Fruit fly (Drosophila melanogaster) whole organism, embryonic: ENCODE measurements around the gene Frmd5.

Experiments
- Abd-B ChIP-seq: fragments of 200-800 bp; sonication (Bioruptor generic); optimal IDR thresholded peaks from 2 replicates; lab custom pipeline; 2018; ENCODE audit warnings: missing biosample characterization, mild to moderate bottlenecking, missing genetic modification characterization, moderate library complexity
- B-H2 ChIP-seq: fragments of 200-800 bp; sonication (Bioruptor generic); optimal IDR thresholded peaks from 2 replicates; lab custom pipeline; 2018; ENCODE audit warnings: missing biosample characterization, mild to moderate bottlenecking, missing genetic modification characterization
- Bgb ChIP-seq: fragments of 200-800 bp; sonication (Bioruptor generic); IDR thresholded peaks from 2 replicates; pipeline ENCODE4 v1.3.6; 2022; ENCODE audit warnings: missing biosample characterization, missing genetic modification characterization; ENCODE audit not compliant: partially characterized antibody
- CG12236 ChIP-seq: fragments of 200-800 bp; sonication (Bioruptor generic); optimal IDR thresholded peaks from 2 replicates; lab custom pipeline; 2016; ENCODE audit warnings: missing biosample characterization, missing genetic modification characterization
- CG12769 ChIP-seq: fragments of 200-800 bp; sonication (Bioruptor generic); optimal IDR thresholded peaks from 2 replicates; lab custom pipeline; 2019; ENCODE audit warnings: missing biosample characterization, mild to moderate bottlenecking, missing genetic modification characterization, moderate library complexity
- CG1603 ChIP-seq: fragments of 200-800 bp; sonication (Bioruptor generic); optimal IDR thresholded peaks from 2 replicates; lab custom pipeline; 2019; ENCODE audit warnings: missing biosample characterization, mild to moderate bottlenecking, missing genetic modification characterization, moderate library complexity
- CG1832 ChIP-seq: fragments of 200-800 bp; sonication (Bioruptor generic); optimal IDR thresholded peaks from 2 replicates; lab custom pipeline; 2017; ENCODE audit warnings: missing biosample characterization, mild to moderate bottlenecking, missing genetic modification characterization, inconsistent platforms
- CG18476 ChIP-seq: fragments of 200-800 bp; sonication (Bioruptor generic); optimal IDR thresholded peaks from 2 replicates; lab custom pipeline; 2016; ENCODE audit warnings: missing biosample characterization, mild to moderate bottlenecking, missing genetic modification characterization
- CG2678 ChIP-seq: fragments of 200-800 bp; sonication (Bioruptor generic); optimal IDR thresholded peaks from 3 replicates; lab custom pipeline; 2019; ENCODE audit warnings: missing biosample characterization, mild to moderate bottlenecking, missing genetic modification characterization, moderate library complexity
- CG2712 ChIP-seq: fragments of 200-800 bp; optimal IDR thresholded peaks from 3 replicates; lab custom pipeline; 2019; ENCODE audit warnings: missing biosample characterization, mild to moderate bottlenecking, missing genetic modification characterization, moderate library complexity
- CG32772 ChIP-seq: fragments of 200-800 bp; sonication (Bioruptor generic); IDR thresholded peaks from 2 replicates; pipeline ENCODE4 v1.3.6; 2022; ENCODE audit warnings: missing biosample characterization, missing genetic modification characterization
- CG3726 ChIP-seq: fragments of 200-800 bp; sonication (Bioruptor generic); IDR thresholded peaks from 3 replicates; pipeline ENCODE4, ENCODE4 v1.3.6; 2022; ENCODE audit warnings: missing biosample characterization, missing genetic modification characterization
- CG3838 ChIP-seq: fragments of 200-800 bp; sonication (Bioruptor generic); optimal IDR thresholded peaks from 3 replicates; lab custom pipeline; 2016; ENCODE audit warnings: missing biosample characterization, missing genetic modification characterization
- CG5953 ChIP-seq: fragments of 200-800 bp; sonication (Bioruptor generic); IDR thresholded peaks from 2 replicates; pipeline ENCODE4 v1.3.6; 2022; ENCODE audit warnings: missing biosample characterization, missing genetic modification characterization
- CG6654 ChIP-seq: fragments of 200-800 bp; sonication (Bioruptor generic); optimal IDR thresholded peaks from 2 replicates; lab custom pipeline; 2017; ENCODE audit warnings: missing biosample characterization, mild to moderate bottlenecking, missing genetic modification characterization
- CG7271 ChIP-seq: fragments of 200-800 bp; sonication (Bioruptor generic); optimal IDR thresholded peaks from 2 replicates; lab custom pipeline; 2018; ENCODE audit warnings: missing biosample characterization, mild to moderate bottlenecking, missing genetic modification characterization, moderate library complexity
- CG7372 ChIP-seq: fragments of 200-800 bp; sonication (Bioruptor generic); IDR thresholded peaks from 2 replicates; pipeline ENCODE4 v1.3.6; 2022; ENCODE audit warnings: missing biosample characterization, missing genetic modification characterization
- CG8388 ChIP-seq: fragments of 200-800 bp; sonication (Bioruptor generic); optimal IDR thresholded peaks from 2 replicates; lab custom pipeline; 2019; ENCODE audit warnings: missing biosample characterization, mild to moderate bottlenecking, missing genetic modification characterization, moderate library complexity
- CG9797 ChIP-seq: fragments of 200-800 bp; sonication (Bioruptor generic); optimal IDR thresholded peaks from 3 replicates; lab custom pipeline; 2018; ENCODE audit warnings: missing biosample characterization, mild to moderate bottlenecking, missing genetic modification characterization
- Chrac-16 ChIP-seq: fragments of 200-800 bp; sonication (Bioruptor generic); optimal IDR thresholded peaks from 3 replicates; lab custom pipeline; 2016; ENCODE audit warnings: missing biosample characterization, missing genetic modification characterization
- Dek ChIP-seq: fragments of 200-800 bp; sonication (Bioruptor generic); optimal IDR thresholded peaks from 3 replicates; lab custom pipeline; 2019; ENCODE audit warnings: missing biosample characterization, mild to moderate bottlenecking, missing genetic modification characterization, moderate library complexity
- Doc2 ChIP-seq: fragments of 200-800 bp; sonication (Bioruptor generic); IDR thresholded peaks from 2 replicates; pipeline ENCODE4 v1.3.6; 2022; ENCODE audit warnings: missing biosample characterization, missing genetic modification characterization
- Eip74EF ChIP-seq, 2 experiments: fragments of 200-800 bp in 1 of 2; fragments of >200 bp in 1 of 2; sonication (Bioruptor generic) in 1 of 2; optimal IDR thresholded peaks; 2 replicates each; lab custom pipeline; 2017 to 2019; ENCODE audit warnings: missing biosample characterization in 2 of 2, missing genetic modification characterization in 2 of 2, mild to moderate bottlenecking in 1 of 2, moderate library complexity in 1 of 2
- Gug ChIP-seq: fragments of 200-800 bp; sonication (Bioruptor generic); IDR thresholded peaks from 4 replicates; pipeline ENCODE4 v1.3.6; 2022; ENCODE audit warnings: missing biosample characterization, missing genetic modification characterization
- HLH54F ChIP-seq: fragments of 200-800 bp; sonication (Bioruptor generic); optimal IDR thresholded peaks from 3 replicates; lab custom pipeline; 2016; ENCODE audit warnings: missing biosample characterization, missing genetic modification characterization
- Lhr ChIP-seq: fragments of 200-800 bp; sonication (Bioruptor generic); optimal IDR thresholded peaks from 3 replicates; lab custom pipeline; 2017; ENCODE audit warnings: mild to moderate bottlenecking, missing biosample characterization, missing genetic modification reagents, missing genetic modification characterization
- Lim3 ChIP-seq: fragments of 200-800 bp; sonication (Bioruptor generic); IDR thresholded peaks from 2 replicates; pipeline ENCODE4 v1.3.6; 2022; ENCODE audit warnings: missing biosample characterization, missing genetic modification characterization
- Nf-YB ChIP-seq: fragments of 200-800 bp; sonication (Bioruptor generic); optimal IDR thresholded peaks from 3 replicates; lab custom pipeline; 2019; ENCODE audit warnings: missing biosample characterization, mild to moderate bottlenecking, missing genetic modification characterization, moderate library complexity
- Optix ChIP-seq: fragments of 200-800 bp; sonication (Bioruptor generic); IDR thresholded peaks from 3 replicates; pipeline ENCODE4 v1.3.6; 2022; ENCODE audit warnings: missing biosample characterization, missing genetic modification characterization
- PHDP ChIP-seq: fragments of 200-800 bp; sonication (Bioruptor generic); optimal IDR thresholded peaks from 3 replicates; lab custom pipeline; 2018; ENCODE audit warnings: missing biosample characterization, mild to moderate bottlenecking, missing genetic modification characterization, moderate library complexity
- Ssrp ChIP-seq: fragments of 200-800 bp; sonication (Bioruptor generic); optimal IDR thresholded peaks from 2 replicates; lab custom pipeline; 2018; ENCODE audit warnings: missing biosample characterization, mild to moderate bottlenecking, missing genetic modification characterization, moderate library complexity
- ash1 ChIP-seq: fragments of 200-800 bp; sonication (Bioruptor generic); optimal IDR thresholded peaks from 2 replicates; lab custom pipeline; 2018; ENCODE audit warnings: missing biosample characterization, mild to moderate bottlenecking, missing genetic modification characterization
- az2 ChIP-seq: fragments of 200-800 bp; sonication (Bioruptor generic); optimal IDR thresholded peaks from 3 replicates; lab custom pipeline; 2016; ENCODE audit warnings: missing biosample characterization, missing genetic modification characterization
- cato ChIP-seq: fragments of 200-800 bp; sonication (Bioruptor generic); optimal IDR thresholded peaks from 2 replicates; lab custom pipeline; 2016; ENCODE audit warnings: missing biosample characterization, missing genetic modification characterization, borderline replicate concordance
- crc ChIP-seq: fragments of 200-800 bp; sonication (Bioruptor generic); optimal IDR thresholded peaks from 2 replicates; lab custom pipeline; 2016; ENCODE audit warnings: missing biosample characterization, missing genetic modification characterization
- crol ChIP-seq: fragments of 200-800 bp; sonication (Bioruptor generic); IDR thresholded peaks from 2 replicates; pipeline ENCODE4 v1.3.6; 2022; ENCODE audit warnings: missing biosample characterization, missing genetic modification characterization
- crp ChIP-seq, 2 experiments: fragments of 200-800 bp; sonication (Bioruptor generic); optimal IDR thresholded peaks; 2 replicates in 1 of 2; 3 replicates in 1 of 2; lab custom pipeline; 2017; ENCODE audit warnings: missing biosample characterization in 2 of 2, missing genetic modification characterization in 2 of 2, mild to moderate bottlenecking in 1 of 2, moderate library complexity in 1 of 2
- ems ChIP-seq: fragments of 200-800 bp; sonication (Bioruptor generic); optimal IDR thresholded peaks from 3 replicates; lab custom pipeline; 2016; ENCODE audit warnings: missing biosample characterization, missing genetic modification characterization
- ewg ChIP-seq: fragments of 200-800 bp; sonication (Bioruptor generic); optimal IDR thresholded peaks from 3 replicates; lab custom pipeline; 2017; ENCODE audit warnings: mild to moderate bottlenecking, missing biosample characterization, missing genetic modification reagents, missing genetic modification characterization
- exex ChIP-seq: fragments of 200-800 bp; sonication (Bioruptor generic); optimal IDR thresholded peaks from 4 replicates; lab custom pipeline; 2018; ENCODE audit warnings: missing biosample characterization, mild to moderate bottlenecking, missing genetic modification characterization, moderate library complexity
- fd64A ChIP-seq: fragments of 200-800 bp; sonication (Bioruptor generic); optimal IDR thresholded peaks from 3 replicates; lab custom pipeline; 2018; ENCODE audit warnings: missing biosample characterization, mild to moderate bottlenecking, missing genetic modification characterization
- gsb-n ChIP-seq: fragments of 200-800 bp; sonication (Bioruptor generic); optimal IDR thresholded peaks from 3 replicates; lab custom pipeline; 2018; ENCODE audit warnings: missing biosample characterization, mild to moderate bottlenecking, missing genetic modification characterization
- gt ChIP-seq: fragments of 200-800 bp; sonication (Bioruptor generic); IDR thresholded peaks from 2 replicates; pipeline ENCODE4 v1.3.6; 2022; ENCODE audit warnings: missing biosample characterization, missing genetic modification characterization
- hb ChIP-seq: fragments of 200-800 bp; sonication (Bioruptor generic); IDR thresholded peaks from 3 replicates; pipeline ENCODE4 v1.3.6; 2022; ENCODE audit warnings: missing biosample characterization, missing genetic modification characterization; ENCODE audit not compliant: partially characterized antibody
- hth ChIP-seq: fragments of >200 bp; optimal IDR thresholded peaks from 2 replicates; lab custom pipeline; 2017; ENCODE audit warnings: inconsistent platforms
- onecut ChIP-seq: fragments of 200-800 bp; sonication (Bioruptor generic); IDR thresholded peaks from 2 replicates; pipeline ENCODE4 v1.3.6; 2022; ENCODE audit warnings: missing biosample characterization, missing genetic modification characterization
- pho ChIP-seq: fragments of 200-800 bp; sonication (Bioruptor generic); optimal IDR thresholded peaks from 2 replicates; lab custom pipeline; 2016; ENCODE audit warnings: missing biosample characterization, missing genetic modification characterization
- ranshi ChIP-seq: fragments of 200-800 bp; sonication (Bioruptor generic); IDR thresholded peaks from 2 replicates; pipeline ENCODE4 v1.3.6; 2022; ENCODE audit warnings: missing biosample characterization, missing genetic modification characterization
- sd ChIP-seq: fragments of 200-800 bp; sonication (Bioruptor generic); optimal IDR thresholded peaks from 3 replicates; lab custom pipeline; 2018; ENCODE audit warnings: missing biosample characterization, mild to moderate bottlenecking, missing genetic modification characterization, moderate library complexity
- tgo ChIP-seq: fragments of 200-800 bp; sonication (Bioruptor generic); IDR thresholded peaks from 3 replicates; pipeline ENCODE4 v1.3.6; 2022; ENCODE audit warnings: missing biosample characterization, missing genetic modification characterization

Frmd5 gene

DNA sequence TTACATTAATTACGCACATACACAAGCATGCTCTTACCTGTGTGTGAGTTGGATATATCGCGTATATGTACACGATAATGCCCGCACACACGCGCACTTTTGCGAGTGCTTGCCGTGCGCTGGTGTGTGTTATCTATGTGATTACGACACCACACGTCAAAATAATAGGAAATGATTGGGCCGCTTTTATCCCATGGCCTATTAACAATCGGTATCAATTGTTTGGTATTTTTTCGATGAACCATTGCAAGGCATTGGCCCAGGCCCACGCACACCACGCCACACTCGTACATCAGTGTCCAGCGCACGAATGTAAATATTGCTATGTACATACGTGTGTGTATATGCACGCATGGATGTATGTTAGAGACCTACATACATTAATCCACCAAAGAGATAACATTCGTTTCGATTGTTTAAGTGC is 9.4 kb upstream of the Frmd5 start (continued):
- TF ChIP-seq HLH54F (GFP tag; lab: Kevin White, UChicago) = peak; percentile 25
- no peak for TF ChIP-seq crp (GFP tag; optimal IDR thresholded peaks at IDR 0.05; lab: Kevin White, UChicago)
- no peak for TF ChIP-seq CG3726 (GFP tag; lab: Robert Waterston, UW)
- TF ChIP-seq crol = no peak
- peak; percentile 93 for TF ChIP-seq sd (tag; lab: Kevin White, UChicago)
- no peak for TF ChIP-seq Optix (GFP tag; lab: Robert Waterston, UW)
- TF ChIP-seq az2 (GFP tag; lab: Kevin White, UChicago) = no peak
- TF ChIP-seq Eip74EF (GFP tag; optimal IDR thresholded peaks at IDR 0.05; lab: Kevin White, UChicago) = peak in 1 of 2 experiments; percentile 93
- no peak for TF ChIP-seq CG6654 (GFP tag; lab: Kevin White, UChicago)
- peak; percentile 43 for TF ChIP-seq CG12236 (GFP tag; lab: Kevin White, UChicago)
- TF ChIP-seq fd64A (GFP tag; lab: Kevin White, UChicago) = no peak
- TF ChIP-seq Chrac-16 (GFP tag; lab: Kevin White, UChicago) = peak; percentile 2
- TF ChIP-seq hb (GFP tag; lab: Robert Waterston, UW) = no peak
- no peak for TF ChIP-seq CG18476 (GFP tag; lab: Kevin White, UChicago)
- TF ChIP-seq CG1832 (GFP tag; lab: Kevin White, UChicago) = no peak
- peak; percentile 74 for TF ChIP-seq onecut (GFP tag; lab: Robert Waterston, UW)
- no peak for TF ChIP-seq Lim3
- TF ChIP-seq Lhr (GFP tag; lab: Kevin White, UChicago) = peak; percentile 24
- TF ChIP-seq CG3838 (GFP tag; lab: Kevin White, UChicago) = no peak
- peak; percentile 60 for TF ChIP-seq Dek (tag; lab: Kevin White, UChicago)
- peak; percentile 52 for TF ChIP-seq Nf-YB (GFP tag; lab: Kevin White, UChicago)
- TF ChIP-seq CG32772 = no peak
- TF ChIP-seq CG2712 (tag; lab: Kevin White, UChicago) = peak; percentile 56
- TF ChIP-seq pho (GFP tag; lab: Kevin White, UChicago) = peak; percentile 18
- peak; percentile 73 for TF ChIP-seq CG2678 (tag; lab: Kevin White, UChicago)
- TF ChIP-seq CG1603 (tag; lab: Kevin White, UChicago) = peak; percentile 81
- TF ChIP-seq ems (GFP tag; lab: Kevin White, UChicago) = peak; percentile 52
- TF ChIP-seq gt = no peak
- TF ChIP-seq CG8388 = peak; percentile 48
- TF ChIP-seq exex (tag; lab: Kevin White, UChicago) = peak; percentile 97
- TF ChIP-seq tgo (GFP tag; lab: Robert Waterston, UW) = no peak; the same call in 2 of the 3 replicates
- TF ChIP-seq hth = no peak
- TF ChIP-seq gsb-n (tag; lab: Kevin White, UChicago) = peak; percentile 59
- peak; percentile 95 for TF ChIP-seq CG12769 (tag; lab: Kevin White, UChicago)
- no peak for TF ChIP-seq CG7271 (tag; lab: Kevin White, UChicago)
- 0 out of 2 replicates have a peak, but pooled peaks have one; percentile 10 for TF ChIP-seq CG7372 (GFP tag; lab: Robert Waterston, UW)
- TF ChIP-seq Doc2 (GFP tag; lab: Robert Waterston, UW) = no peak
- peak; percentile 46; the same call in 1 of the 2 replicates for TF ChIP-seq ranshi (GFP tag; lab: Robert Waterston, UW)
- no peak for TF ChIP-seq cato
- peak; percentile 74 for TF ChIP-seq Bgb
- TF ChIP-seq Gug (GFP tag; lab: Robert Waterston, UW) = no peak
- TF ChIP-seq ash1 = peak; percentile 40
- TF ChIP-seq CG5953 (GFP tag; lab: Robert Waterston, UW) = 0 out of 2 replicates have a peak, but pooled peaks have one; percentile 19
- TF ChIP-seq ewg (GFP tag; lab: Kevin White, UChicago) = peak; percentile 26
- TF ChIP-seq Ssrp (tag; lab: Kevin White, UChicago) = no peak
- peak; percentile 65 for TF ChIP-seq PHDP (tag; lab: Kevin White, UChicago)
- TF ChIP-seq crc (GFP tag; lab: Kevin White, UChicago) = no peak
- TF ChIP-seq Abd-B = no peak
- peak; percentile 35 for TF ChIP-seq CG9797 (GFP tag; lab: Kevin White, UChicago)
- peak; percentile 87 for TF ChIP-seq B-H2 (GFP tag; lab: Kevin White, UChicago)
